Fruit fly (Drosophila melanogaster) whole organism, embryonic: ENCODE results near the gene CG13373.
A peak's percentile ranks its signal among the peaks of the same experiment; 100 is the strongest.

Source experiments
- ATbp ChIP-seq: fragments of 200-800 bp; sonication (Bioruptor generic); optimal IDR thresholded peaks from 2 replicates; lab custom pipeline; 2017; ENCODE audit warnings: missing biosample characterization, mild to moderate bottlenecking, missing genetic modification characterization, missing genetic modification reagents
- Bdp1 ChIP-seq: fragments of 200-800 bp; sonication (Bioruptor generic); optimal IDR thresholded peaks from 3 replicates; lab custom pipeline; 2016; ENCODE audit warnings: missing biosample characterization, missing genetic modification characterization
- CG10147 ChIP-seq: fragments of 200-800 bp; sonication (Bioruptor generic); optimal IDR thresholded peaks from 2 replicates; lab custom pipeline; 2019; ENCODE audit warnings: missing biosample characterization, mild to moderate bottlenecking, missing genetic modification characterization, moderate library complexity
- CG10267 ChIP-seq: fragments of 200-800 bp; sonication (Bioruptor generic); optimal IDR thresholded peaks from 2 replicates; lab custom pipeline; 2018; ENCODE audit warnings: missing biosample characterization, mild to moderate bottlenecking, missing genetic modification characterization, moderate library complexity
- CG10431 ChIP-seq: fragments of 200-800 bp; sonication (Bioruptor generic); optimal IDR thresholded peaks from 3 replicates; lab custom pipeline; 2018; ENCODE audit warnings: missing biosample characterization, mild to moderate bottlenecking, missing genetic modification characterization
- CG11456 ChIP-seq: fragments of 200-800 bp; sonication (Bioruptor generic); IDR thresholded peaks from 3 replicates; pipeline ENCODE4 v1.3.6; 2022; ENCODE audit warnings: missing biosample characterization, missing genetic modification characterization
- CG12236 ChIP-seq: fragments of 200-800 bp; sonication (Bioruptor generic); optimal IDR thresholded peaks from 2 replicates; lab custom pipeline; 2016; ENCODE audit warnings: missing biosample characterization, missing genetic modification characterization
- CG12391 ChIP-seq: fragments of 200-800 bp; sonication (Bioruptor generic); optimal IDR thresholded peaks from 3 replicates; lab custom pipeline; 2018; ENCODE audit warnings: missing biosample characterization, mild to moderate bottlenecking, missing genetic modification characterization, moderate library complexity
- CG14965 ChIP-seq: fragments of 200-800 bp; sonication (Bioruptor generic); optimal IDR thresholded peaks from 2 replicates; lab custom pipeline; 2016; ENCODE audit warnings: missing biosample characterization, missing genetic modification characterization, borderline replicate concordance
- CG16779 ChIP-seq: fragments of 200-800 bp; sonication (Bioruptor generic); IDR thresholded peaks from 2 replicates; pipeline ENCODE4 v1.3.6; 2022; ENCODE audit warnings: missing biosample characterization, missing genetic modification characterization
- CG17328 ChIP-seq: fragments of 200-800 bp; sonication (Bioruptor generic); IDR thresholded peaks from 2 replicates; pipeline ENCODE4 v1.3.6; 2022; ENCODE audit warnings: missing biosample characterization, missing genetic modification characterization
- CG17361 ChIP-seq: fragments of 200-800 bp; sonication (Bioruptor generic); IDR thresholded peaks from 3 replicates; pipeline ENCODE4 v1.3.6; 2022; ENCODE audit warnings: missing biosample characterization, missing genetic modification characterization
- CG1832 ChIP-seq: fragments of 200-800 bp; sonication (Bioruptor generic); optimal IDR thresholded peaks from 2 replicates; lab custom pipeline; 2017; ENCODE audit warnings: missing biosample characterization, mild to moderate bottlenecking, missing genetic modification characterization, inconsistent platforms
- CG2678 ChIP-seq: fragments of 200-800 bp; sonication (Bioruptor generic); optimal IDR thresholded peaks from 3 replicates; lab custom pipeline; 2019; ENCODE audit warnings: missing biosample characterization, mild to moderate bottlenecking, missing genetic modification characterization, moderate library complexity
- CG31388 ChIP-seq: fragments of 200-800 bp; sonication (Bioruptor generic); optimal IDR thresholded peaks from 2 replicates; lab custom pipeline; 2016; ENCODE audit warnings: missing biosample characterization, missing genetic modification characterization
- CG31441 ChIP-seq: fragments of 200-800 bp; sonication (Bioruptor generic); IDR thresholded peaks from 2 replicates; pipeline ENCODE4 v1.3.6; 2022; ENCODE audit warnings: missing biosample characterization, missing genetic modification characterization
- CG3726 ChIP-seq: fragments of 200-800 bp; sonication (Bioruptor generic); IDR thresholded peaks from 3 replicates; pipeline ENCODE4, ENCODE4 v1.3.6; 2022; ENCODE audit warnings: missing biosample characterization, missing genetic modification characterization
- CG43689 ChIP-seq: fragments of 200-800 bp; sonication (Bioruptor generic); IDR thresholded peaks from 2 replicates; pipeline ENCODE4 v1.3.6; 2022; ENCODE audit warnings: missing biosample characterization, missing genetic modification characterization
- CG4730 ChIP-seq: fragments of 200-800 bp; sonication (Bioruptor generic); IDR thresholded peaks from 2 replicates; pipeline ENCODE4 v1.3.6; 2022; ENCODE audit warnings: missing biosample characterization, missing genetic modification characterization
- CG4820 ChIP-seq: fragments of 200-800 bp; sonication (Bioruptor generic); optimal IDR thresholded peaks from 3 replicates; lab custom pipeline; 2016; ENCODE audit warnings: missing biosample characterization, missing genetic modification characterization
- CG6272 ChIP-seq: fragments of 200-800 bp; sonication (Bioruptor generic); IDR thresholded peaks from 2 replicates; pipeline ENCODE4 v1.3.6; 2022; ENCODE audit warnings: missing biosample characterization, missing genetic modification characterization
- CG6791 ChIP-seq: fragments of 200-800 bp; sonication (Bioruptor generic); IDR thresholded peaks from 3 replicates; pipeline ENCODE4 v1.3.6; 2022; ENCODE audit warnings: missing biosample characterization, missing genetic modification characterization; ENCODE audit not compliant: partially characterized antibody
- CG6813 ChIP-seq: fragments of 200-800 bp; sonication (Bioruptor generic); optimal IDR thresholded peaks from 2 replicates; lab custom pipeline; 2017; ENCODE audit warnings: missing biosample characterization, missing genetic modification characterization, mild to moderate bottlenecking, moderate library complexity, missing genetic modification reagents
- CG7928 ChIP-seq: fragments of 200-800 bp; sonication (Bioruptor generic); optimal IDR thresholded peaks from 2 replicates; lab custom pipeline; 2017; ENCODE audit warnings: missing biosample characterization, mild to moderate bottlenecking, missing genetic modification characterization
- CHES-1-like ChIP-seq: fragments of 200-800 bp; sonication (Bioruptor generic); optimal IDR thresholded peaks from 2 replicates; lab custom pipeline; 2016; ENCODE audit warnings: missing biosample characterization, missing genetic modification characterization
- Camta ChIP-seq: fragments of 200-800 bp; sonication (Bioruptor generic); optimal IDR thresholded peaks from 2 replicates; lab custom pipeline; 2016; ENCODE audit warnings: missing biosample characterization, missing genetic modification characterization
- Chrac-16 ChIP-seq: fragments of 200-800 bp; sonication (Bioruptor generic); optimal IDR thresholded peaks from 3 replicates; lab custom pipeline; 2016; ENCODE audit warnings: missing biosample characterization, missing genetic modification characterization
- CkIIα-i1 ChIP-seq: fragments of 200-800 bp; sonication (Bioruptor generic); IDR thresholded peaks from 2 replicates; pipeline ENCODE4 v1.3.6; 2022; ENCODE audit warnings: missing biosample characterization, missing genetic modification characterization
- Hmx ChIP-seq: fragments of 200-800 bp; sonication (Bioruptor generic); optimal IDR thresholded peaks from 2 replicates; lab custom pipeline; 2016; ENCODE audit warnings: missing biosample characterization, missing genetic modification characterization
- Lpt ChIP-seq: fragments of >200 bp; optimal IDR thresholded peaks from 2 replicates; lab custom pipeline; 2018; ENCODE audit warnings: missing biosample characterization, missing genetic modification characterization
- Neu2 ChIP-seq: fragments of 200-800 bp; sonication (Bioruptor generic); optimal IDR thresholded peaks from 3 replicates; lab custom pipeline; 2016; ENCODE audit warnings: missing biosample characterization, missing genetic modification characterization, borderline replicate concordance
- Side ChIP-seq: fragments of 200-800 bp; sonication (Bioruptor generic); optimal IDR thresholded peaks from 2 replicates; lab custom pipeline; 2016; ENCODE audit warnings: missing biosample characterization, missing genetic modification characterization
- Sox100B ChIP-seq: fragments of 200-800 bp; sonication (Bioruptor generic); optimal IDR thresholded peaks from 3 replicates; lab custom pipeline; 2018; ENCODE audit warnings: missing biosample characterization, mild to moderate bottlenecking, missing genetic modification characterization
- amos ChIP-seq: fragments of 200-800 bp; sonication (Bioruptor generic); IDR thresholded peaks from 2 replicates; pipeline ENCODE4 v1.3.6; 2022; ENCODE audit warnings: missing biosample characterization, missing genetic modification characterization; ENCODE audit not compliant: partially characterized antibody
- ara ChIP-seq: fragments of 200-800 bp; sonication (Bioruptor generic); IDR thresholded peaks from 2 replicates; pipeline ENCODE4 v1.3.6; 2022; ENCODE audit warnings: missing biosample characterization, missing genetic modification characterization
- cg ChIP-seq: fragments of 200-800 bp; sonication (Bioruptor generic); optimal IDR thresholded peaks from 3 replicates; lab custom pipeline; 2019; ENCODE audit warnings: missing biosample characterization, mild to moderate bottlenecking, missing genetic modification characterization, moderate library complexity
- danr ChIP-seq: fragments of 200-800 bp; sonication (Bioruptor generic); IDR thresholded peaks from 2 replicates; pipeline ENCODE4 v1.3.6; 2022; ENCODE audit warnings: missing biosample characterization, missing genetic modification characterization
- gcm ChIP-seq: fragments of 200-800 bp; sonication (Bioruptor generic); optimal IDR thresholded peaks from 2 replicates; lab custom pipeline; 2019; ENCODE audit warnings: missing biosample characterization, mild to moderate bottlenecking, missing genetic modification characterization, moderate library complexity
- insv ChIP-seq, 2 experiments: fragments of 200-800 bp; sonication (Bioruptor generic); optimal IDR thresholded peaks; 3 replicates each; lab custom pipeline; 2016 to 2018; ENCODE audit warnings: missing biosample characterization in 2 of 2, missing genetic modification characterization in 2 of 2
- klu ChIP-seq: fragments of 200-800 bp; sonication (Bioruptor generic); IDR thresholded peaks from 2 replicates; pipeline ENCODE4 v1.3.6; 2022; ENCODE audit warnings: missing biosample characterization, missing genetic modification characterization
- lilli ChIP-seq: fragments of 200-800 bp; sonication (Bioruptor generic); optimal IDR thresholded peaks from 3 replicates; lab custom pipeline; 2016; ENCODE audit warnings: missing biosample characterization, missing genetic modification characterization
- lola ChIP-seq, 3 experiments: fragments of >200 bp in 2 of 3; fragments of 200-800 bp in 1 of 3; sonication (Bioruptor generic) in 1 of 3; optimal IDR thresholded peaks; 2 replicates each; lab custom pipeline; 2017 to 2019; ENCODE audit warnings: missing biosample characterization in 3 of 3, missing genetic modification characterization in 3 of 3, mild to moderate bottlenecking in 1 of 3, moderate library complexity in 1 of 3
- p53 ChIP-seq: fragments of 200-800 bp; sonication (Bioruptor generic); optimal IDR thresholded peaks from 2 replicates; lab custom pipeline; 2016; ENCODE audit warnings: missing biosample characterization, missing genetic modification characterization
- pb ChIP-seq: fragments of 200-800 bp; sonication (Bioruptor generic); optimal IDR thresholded peaks from 3 replicates; lab custom pipeline; 2016; ENCODE audit warnings: missing biosample characterization, missing genetic modification characterization
- pnt ChIP-seq: fragments of 200-800 bp; sonication (Bioruptor generic); optimal IDR thresholded peaks from 3 replicates; lab custom pipeline; 2016; ENCODE audit warnings: missing biosample characterization, missing genetic modification characterization
- sens-2 ChIP-seq: fragments of 200-800 bp; sonication (Bioruptor generic); IDR thresholded peaks from 2 replicates; pipeline ENCODE4 v1.3.6; 2022; ENCODE audit warnings: missing biosample characterization, missing genetic modification characterization
- seq ChIP-seq: fragments of 200-800 bp; sonication (Bioruptor generic); IDR thresholded peaks from 2 replicates; pipeline ENCODE4 v1.3.6; 2022; ENCODE audit warnings: missing biosample characterization, missing genetic modification characterization
- tgo ChIP-seq: fragments of 200-800 bp; sonication (Bioruptor generic); IDR thresholded peaks from 3 replicates; pipeline ENCODE4 v1.3.6; 2022; ENCODE audit warnings: missing biosample characterization, missing genetic modification characterization
- tio ChIP-seq: fragments of 200-800 bp; sonication (Bioruptor generic); optimal IDR thresholded peaks from 2 replicates; lab custom pipeline; 2017; ENCODE audit warnings: missing biosample characterization, missing genetic modification characterization, inconsistent platforms
- tll ChIP-seq, 2 experiments: fragments of 200-800 bp in 1 of 2; fragments of >200 bp in 1 of 2; sonication (Bioruptor generic) in 1 of 2; optimal IDR thresholded peaks; 2 replicates each; lab custom pipeline; 2017 to 2019; ENCODE audit warnings: missing biosample characterization in 2 of 2, missing genetic modification characterization in 2 of 2, mild to moderate bottlenecking in 1 of 2, moderate library complexity in 1 of 2
- usp ChIP-seq: fragments of >200 bp; optimal IDR thresholded peaks from 2 replicates; lab custom pipeline; 2017; ENCODE audit warnings: missing biosample characterization, missing genetic modification characterization
- zen2 ChIP-seq: fragments of 200-800 bp; sonication (Bioruptor generic); IDR thresholded peaks from 3 replicates; pipeline ENCODE4 v1.3.6; 2022; ENCODE audit warnings: missing biosample characterization, missing genetic modification characterization; ENCODE audit not compliant: partially characterized antibody

Gene CG13373

dm6 chrX:524331-524730 is 47.5 kb downstream of the CG13373 start (continued):
- TF ChIP-seq CG6272 (GFP tag; lab: Robert Waterston, UW) (no peak), CG4730 (GFP tag; lab: Robert Waterston, UW) (no peak), CG12391 (peak; percentile 8), lola (GFP tag; optimal IDR thresholded peaks at IDR 0.05; lab: Kevin White, UChicago) (no peak), CG10267 (tag; lab: Kevin White, UChicago) (peak; percentile 14), CG16779 (GFP tag; lab: Robert Waterston, UW) (no peak), CG1832 (GFP tag; lab: Kevin White, UChicago) (no peak), CG7928 (GFP tag; lab: Kevin White, UChicago) (no peak), CkIIα-i1 (no peak), CG31388 (GFP tag; lab: Kevin White, UChicago) (no peak), gcm (GFP tag; lab: Kevin White, UChicago) (no peak), cg (GFP tag; lab: Kevin White, UChicago) (no peak), Bdp1 (GFP tag; lab: Kevin White, UChicago) (no peak), Lpt (GFP tag; lab: Kevin White, UChicago) (no peak), CG11456 (GFP tag; lab: Robert Waterston, UW) (no peak), tll (GFP tag; optimal IDR thresholded peaks at IDR 0.05; lab: Kevin White, UChicago) (no peak), CG14965 (no peak), Chrac-16 (GFP tag; lab: Kevin White, UChicago) (no peak), usp (GFP tag; lab: Kevin White, UChicago) (no peak), CHES-1-like (GFP tag; lab: Kevin White, UChicago) (no peak), ATbp (GFP tag; lab: Kevin White, UChicago) (peak; percentile 31), zen2 (GFP tag; lab: Robert Waterston, UW) (no peak), Sox100B (GFP tag; lab: Kevin White, UChicago) (no peak), insv (GFP tag; optimal IDR thresholded peaks at IDR 0.05; lab: Kevin White, UChicago) (peak in 1 of 2 experiments; percentile 2), CG10147 (GFP tag; lab: Kevin White, UChicago) (no peak), p53 (no peak), tgo (no peak), CG31441 (GFP tag; lab: Robert Waterston, UW) (no peak), Side (GFP tag; lab: Kevin White, UChicago) (no peak), CG6813 (GFP tag; lab: Kevin White, UChicago) (no peak), tio (GFP tag; lab: Kevin White, UChicago) (no peak), CG12236 (GFP tag; lab: Kevin White, UChicago) (no peak), CG10431 (GFP tag; lab: Kevin White, UChicago) (no peak), amos (GFP tag; lab: Robert Waterston, UW) (no peak), ara (GFP tag; lab: Robert Waterston, UW) (no peak), Camta (GFP tag; lab: Kevin White, UChicago) (no peak), CG6791 (GFP tag; lab: Robert Waterston, UW) (no peak), CG43689 (GFP tag; lab: Robert Waterston, UW) (no peak), CG17328 (GFP tag; lab: Robert Waterston, UW) (no peak), CG2678 (peak; percentile 47), sens-2 (GFP tag; lab: Robert Waterston, UW) (no peak), CG17361 (GFP tag; lab: Robert Waterston, UW) (no peak), klu (GFP tag; lab: Robert Waterston, UW) (no peak), lilli (peak; percentile 26), Hmx (GFP tag; lab: Kevin White, UChicago) (no peak), pb (GFP tag; lab: Kevin White, UChicago) (no peak), pnt (GFP tag; lab: Kevin White, UChicago) (no peak), danr (no peak), CG4820 (GFP tag; lab: Kevin White, UChicago) (no peak), seq (GFP tag; lab: Robert Waterston, UW) (peak; percentile 11; the same call in 1 of the 2 replicates), Neu2 (GFP tag; lab: Kevin White, UChicago) (no peak), CG3726 (GFP tag; lab: Robert Waterston, UW) (no peak)
